Worm (Caenorhabditis elegans) whole organism, young adult: ENCODE results near the gene F21D9.3.
"Not testable (repeated sequence)": the region's sequence is repeated elsewhere in the genome, so short reads cannot be mapped to it uniquely, and the experiment has no call there.

ENCODE experiments used
- B0019.2 ChIP-seq: fragments of 200-800 bp; sonication (Bioruptor generic); conservative IDR thresholded peaks from 2 replicates; pipeline ENCODE4 v1.3.6; 2022; ENCODE audit warnings: missing genetic modification reagents, missing genetic modification characterization, missing compliant biosample characterization
- B0261.1 ChIP-seq: sonication (generic microtip); optimal IDR thresholded peaks from 2 replicates; lab custom pipeline; 2016; ENCODE audit warnings: mild to moderate bottlenecking, missing genetic modification characterization, moderate library complexity, missing compliant biosample characterization
- F55B11.4 ChIP-seq: sonication (generic microtip); optimal IDR thresholded peaks from 2 replicates; lab custom pipeline; 2016; ENCODE audit warnings: missing compliant biosample characterization, missing genetic modification characterization, borderline replicate concordance; ENCODE audit not compliant: insufficient read depth
- Y79H2A.3 ChIP-seq: fragments of 200-800 bp; sonication (Bioruptor generic); conservative IDR thresholded peaks from 2 replicates; pipeline ENCODE4 v1.3.6; 2022; ENCODE audit warnings: missing genetic modification reagents, missing genetic modification characterization, missing compliant biosample characterization
- ZK185.1 ChIP-seq: sonication (generic microtip); optimal IDR thresholded peaks from 2 replicates; lab custom pipeline; 2016; ENCODE audit warnings: mild to moderate bottlenecking, missing genetic modification characterization, missing compliant biosample characterization; ENCODE audit not compliant: poor library complexity, severe bottlenecking
- atf-7 ChIP-seq: sonication (generic microtip); optimal IDR thresholded peaks from 2 replicates; lab custom pipeline; 2017; ENCODE audit warnings: mild to moderate bottlenecking, missing genetic modification characterization, missing compliant biosample characterization
- bed-2 ChIP-seq: fragments of 200-800 bp; sonication (Bioruptor generic); IDR thresholded peaks from 2 replicates; pipeline ENCODE4 v1.3.6; 2022; ENCODE audit warnings: missing genetic modification reagents, missing genetic modification characterization, missing compliant biosample characterization
- ceh-58 ChIP-seq: fragments of 200-800 bp; sonication (Bioruptor generic); IDR thresholded peaks from 2 replicates; pipeline ENCODE4 v1.3.6; 2022; ENCODE audit warnings: missing genetic modification characterization, missing compliant biosample characterization
- ceh-91 ChIP-seq: fragments of 200-800 bp; sonication (Bioruptor generic); IDR thresholded peaks from 2 replicates; pipeline ENCODE4 v1.3.6; 2022; ENCODE audit warnings: missing genetic modification reagents, missing genetic modification characterization, missing compliant biosample characterization
- dox-1 ChIP-seq: fragments of 200-800 bp; sonication (Bioruptor generic); IDR thresholded peaks from 2 replicates; pipeline ENCODE4 v1.3.6; 2022; ENCODE audit warnings: missing genetic modification reagents, missing genetic modification characterization, missing compliant biosample characterization
- egl-18 ChIP-seq: fragments of 200-800 bp; sonication (Bioruptor generic); IDR thresholded peaks from 2 replicates; pipeline ENCODE4 v1.3.6; 2022; ENCODE audit warnings: missing genetic modification reagents, missing genetic modification characterization, missing compliant biosample characterization
- egrh-3 ChIP-seq: fragments of 200-800 bp; sonication (Bioruptor generic); IDR thresholded peaks from 2 replicates; pipeline ENCODE4 v1.3.6; 2022; ENCODE audit warnings: missing genetic modification reagents, missing genetic modification characterization, missing compliant biosample characterization
- fkh-3 ChIP-seq: sonication (generic microtip); optimal IDR thresholded peaks from 2 replicates; lab custom pipeline; 2016; ENCODE audit warnings: mild to moderate bottlenecking, missing genetic modification characterization, missing compliant biosample characterization
- let-607 ChIP-seq, 2 experiments: fragments of 200-800 bp in 1 of 2; sonication (Bioruptor generic) in 1 of 2; sonication (generic microtip) in 1 of 2; optimal IDR thresholded peaks; 2 replicates each; lab custom pipeline; 2016 to 2018; ENCODE audit warnings: mild to moderate bottlenecking in 2 of 2, missing compliant biosample characterization in 2 of 2, missing genetic modification characterization in 2 of 2, moderate library complexity in 2 of 2, missing genotype in 1 of 2
- lsl-1 ChIP-seq: fragments of 200-800 bp; sonication (Bioruptor generic); optimal IDR thresholded peaks from 2 replicates; lab custom pipeline; 2018; ENCODE audit warnings: mild to moderate bottlenecking, missing genetic modification characterization, moderate library complexity, missing compliant biosample characterization
- mes-4 ChIP-seq: sonication (generic microtip); optimal IDR thresholded peaks from 2 replicates; lab custom pipeline; 2016; ENCODE audit warnings: missing genotype, missing genetic modification characterization, missing compliant biosample characterization
- nhr-120 ChIP-seq: fragments of 200-800 bp; sonication (Bioruptor generic); IDR thresholded peaks from 2 replicates; pipeline ENCODE4 v1.3.6; 2022; ENCODE audit warnings: missing genetic modification characterization, missing compliant biosample characterization
- nhr-80 ChIP-seq: sonication (generic microtip); optimal IDR thresholded peaks from 2 replicates; lab custom pipeline; 2016; ENCODE audit warnings: missing genetic modification characterization, missing compliant biosample characterization
- snpc-1.1 ChIP-seq: sonication (generic microtip); optimal IDR thresholded peaks from 2 replicates; lab custom pipeline; 2017; ENCODE audit warnings: missing genetic modification characterization, mild to moderate bottlenecking, missing compliant biosample characterization, antibody characterized with exemption, moderate library complexity, missing genotype, missing genetic modification reagents; ENCODE audit not compliant: insufficient read depth
- snpc-3.4 ChIP-seq: sonication (generic microtip); optimal IDR thresholded peaks from 2 replicates; lab custom pipeline; 2017; ENCODE audit warnings: missing genetic modification characterization, mild to moderate bottlenecking, missing compliant biosample characterization, antibody characterized with exemption, moderate library complexity, missing genotype, missing genetic modification reagents
- snpc-4 ChIP-seq, 5 experiments: fragments of 150-350 bp in 1 of 5; sonication (generic microtip) in 4 of 5; optimal IDR thresholded peaks; 2 replicates each; lab custom pipeline; 2014 to 2018; ENCODE audit warnings: missing genetic modification characterization in 5 of 5, missing biosample characterization in 3 of 5, antibody characterized with exemption in 2 of 5, mild to moderate bottlenecking in 2 of 5, missing compliant biosample characterization in 2 of 5, missing genotype in 2 of 5, moderate library complexity in 2 of 5, missing genetic modification reagents in 1 of 5
- somi-1 ChIP-seq: fragments of 200-800 bp; sonication (Bioruptor generic); optimal IDR thresholded peaks from 2 replicates; lab custom pipeline; 2018; ENCODE audit warnings: mild to moderate bottlenecking, missing genetic modification characterization, missing compliant biosample characterization
- unc-130 ChIP-seq: sonication (generic microtip); optimal IDR thresholded peaks from 2 replicates; lab custom pipeline; 2016; ENCODE audit warnings: missing genetic modification reagents, missing genetic modification characterization, missing compliant biosample characterization
- zfh-2 ChIP-seq: fragments of 200-800 bp; sonication (Bioruptor generic); conservative IDR thresholded peaks from 2 replicates; pipeline ENCODE4 v1.3.6; 2022; ENCODE audit warnings: missing genetic modification reagents, missing genetic modification characterization, missing compliant biosample characterization

Gene F21D9.3

ce11 chrV:19279888-19280287, 22.3 kb upstream of the F21D9.3 start, which contains the start of gene F21D9.8:
Gene F21D9.8, minus strand, starts transcription at chrV:19279988.
- TF ChIP-seq F55B11.4 (tag; lab: Kevin White, UChicago) = no peak
- no peak for TF ChIP-seq let-607 (tag; optimal IDR thresholded peaks at IDR 0.05; lab: Kevin White, UChicago)

ce11 chrV:19278488-19278887, 20.9 kb upstream of the F21D9.3 start:
- TF ChIP-seq ZK185.1 (tag; lab: Kevin White, UChicago) = no peak
- TF ChIP-seq lsl-1 (GFP tag; lab: Kevin White, UChicago) = no peak
- TF ChIP-seq zfh-2 (GFP tag; lab: Robert Waterston, UW) = peak; percentile 63; the same call in 1 of the 2 replicates
- TF ChIP-seq unc-130 (GFP tag; lab: Kevin White, UChicago) = no peak
- no peak for TF ChIP-seq Y79H2A.3
- peak; percentile 23; the same call in 1 of the 2 replicates for TF ChIP-seq egrh-3 (GFP tag; lab: Robert Waterston, UW)
- TF ChIP-seq nhr-80 (tag; lab: Kevin White, UChicago) = no peak
- TF ChIP-seq, all 124 proteins: peak for 2

ce11 chrV:19276354-19276753, 18.8 kb upstream of the F21D9.3 start:
- TF ChIP-seq ceh-91 (GFP tag; lab: Robert Waterston, UW) (no peak), bed-2 (GFP tag; lab: Robert Waterston, UW) (no peak), somi-1 (GFP tag; lab: Kevin White, UChicago) (no peak), F55B11.4 (tag; lab: Kevin White, UChicago) (no peak), snpc-3.4 (tag; lab: Kevin White, UChicago) (no peak), atf-7 (tag; lab: Kevin White, UChicago) (no peak), fkh-3 (tag; lab: Kevin White, UChicago) (no peak), nhr-120 (GFP tag; lab: Robert Waterston, UW) (0 out of 2 replicates have a peak, but pooled peaks have one; percentile 58)

ce11 chrV:19264148-19264547, 6.6 kb upstream of the F21D9.3 start, which contains the start of gene F21D9.1:
Gene F21D9.1, plus strand, starts transcription at chrV:19264448.
- TF ChIP-seq nhr-80 (tag; lab: Kevin White, UChicago); B0261.1 (tag; lab: Kevin White, UChicago); egl-18 (GFP tag; lab: Robert Waterston, UW): not testable (repeated sequence)
- TF ChIP-seq, all 124 proteins: peak for 0; not testable (repeated sequence) for 124

ce11 chrV:19262349-19262748, 4.8 kb upstream of the F21D9.3 start, which contains the start of gene F21D9.2:
Gene F21D9.2, minus strand, starts transcription at chrV:19262449.
- TF ChIP-seq ceh-58 (GFP tag; lab: Robert Waterston, UW) (no peak), mes-4 (tag; lab: Kevin White, UChicago) (no peak)
- TF ChIP-seq, all 124 proteins: peak for 0

ce11 chrV:19260686-19261085, 3.1 kb upstream of the F21D9.3 start:
- no peak for TF ChIP-seq dox-1
- peak; percentile 44 for TF ChIP-seq zfh-2 (GFP tag; lab: Robert Waterston, UW)
- TF ChIP-seq, all 124 proteins: peak for 1

ce11 chrV:19259403-19259802, 1.9 kb upstream of the F21D9.3 start:
- no peak for TF ChIP-seq snpc-4 (GFP tag; optimal IDR thresholded peaks at IDR 0.05; lab: Kevin White, UChicago)
- TF ChIP-seq snpc-4 (tag; optimal IDR thresholded peaks at IDR 0.05; lab: Kevin White, UChicago) = peak in 2 of 4 experiments; percentile 67 to 81
- TF ChIP-seq B0019.2 (GFP tag; lab: Robert Waterston, UW) = no peak
- peak; percentile 55 for TF ChIP-seq snpc-1.1 (tag; lab: Kevin White, UChicago)
- TF ChIP-seq, all 124 proteins: peak for 2
